Fruit fly (Drosophila melanogaster) whole organism, pupa: ENCODE measurements around the gene Pop5.

Experiments used
- CG10348 ChIP-seq: fragments of 200-800 bp; sonication (Bioruptor generic); IDR thresholded peaks from 2 replicates; pipeline ENCODE4 v1.3.6; 2022; ENCODE audit warnings: missing biosample characterization, missing genetic modification characterization
- CG12605 ChIP-seq: fragments of 200-800 bp; sonication (Bioruptor generic); IDR thresholded peaks from 2 replicates; pipeline ENCODE4 v1.3.6; 2022; ENCODE audit warnings: missing biosample characterization, missing genetic modification characterization
- CG32121 ChIP-seq: fragments of 200-800 bp; sonication (Bioruptor generic); IDR thresholded peaks from 2 replicates; pipeline ENCODE4 v1.3.6; 2022; ENCODE audit warnings: missing biosample characterization, missing genetic modification characterization
- CG9948 ChIP-seq: fragments of 200-800 bp; sonication (Bioruptor generic); optimal IDR thresholded peaks from 2 replicates; lab custom pipeline; 2018; ENCODE audit warnings: missing biosample characterization, mild to moderate bottlenecking, missing genetic modification characterization, moderate library complexity
- D1 ChIP-seq: fragments of 200-800 bp; sonication (Bioruptor generic); optimal IDR thresholded peaks from 2 replicates; lab custom pipeline; 2018; ENCODE audit warnings: missing biosample characterization, mild to moderate bottlenecking, missing genetic modification characterization, moderate library complexity
- EcR ChIP-seq: fragments of 200-800 bp; sonication (Bioruptor generic); optimal IDR thresholded peaks from 3 replicates; lab custom pipeline; 2019; ENCODE audit warnings: missing biosample characterization, missing genetic modification characterization, mild to moderate bottlenecking, moderate library complexity, missing genetic modification reagents
- Ets98B ChIP-seq: fragments of 200-800 bp; sonication (Bioruptor generic); IDR thresholded peaks from 2 replicates; pipeline ENCODE4 v1.3.6; 2022; ENCODE audit warnings: missing biosample characterization, missing genetic modification characterization
- Pif1A ChIP-seq: fragments of 200-800 bp; sonication (Bioruptor generic); optimal IDR thresholded peaks from 3 replicates; lab custom pipeline; 2016; ENCODE audit warnings: missing biosample characterization, missing genetic modification characterization
- Snoo ChIP-seq: fragments of 200-800 bp; sonication (Bioruptor generic); optimal IDR thresholded peaks from 3 replicates; lab custom pipeline; 2017; ENCODE audit warnings: missing biosample characterization, mild to moderate bottlenecking, missing genetic modification characterization, inconsistent platforms
- gl ChIP-seq: fragments of 200-800 bp; sonication (Bioruptor generic); optimal IDR thresholded peaks from 2 replicates; lab custom pipeline; 2018; ENCODE audit warnings: missing biosample characterization, mild to moderate bottlenecking, missing genetic modification characterization

- TF ChIP-seq EcR (GFP tag; lab: Kevin White, UChicago): no peak
- TF ChIP-seq CG9948 (tag; lab: Kevin White, UChicago): no peak
- no peak for TF ChIP-seq Ets98B (GFP tag; lab: Robert Waterston, UW)
- TF ChIP-seq CG32121: no peak
- no peak for TF ChIP-seq D1 (tag; lab: Kevin White, UChicago)
- no peak for TF ChIP-seq Snoo (tag; lab: Kevin White, UChicago)
- TF ChIP-seq CG10348 (GFP tag; lab: Robert Waterston, UW): no peak
- TF ChIP-seq gl: no peak
- no peak for TF ChIP-seq CG12605 (GFP tag; lab: Robert Waterston, UW)
- TF ChIP-seq Pif1A (GFP tag; lab: Kevin White, UChicago): no peak
Observed at dm6 chr3L:16994805-16995204, 50.0 kb downstream of the Pop5 start.
